Worm (Caenorhabditis elegans) whole organism, young adult: ENCODE results near the gene gtf-2A2.

Source experiments
- B0035.1 ChIP-seq: sonication (generic microtip); optimal IDR thresholded peaks from 2 replicates; lab custom pipeline; 2016; ENCODE audit warnings: missing genetic modification characterization, mild to moderate bottlenecking, missing compliant biosample characterization, missing genotype, missing genetic modification reagents
- D2030.7 ChIP-seq: fragments of 200-800 bp; sonication (Bioruptor generic); IDR thresholded peaks from 2 replicates; pipeline ENCODE4 v1.3.6; 2022; ENCODE audit warnings: missing genetic modification reagents, missing genetic modification characterization, missing compliant biosample characterization
- F23B12.7 ChIP-seq: sonication (generic microtip); optimal IDR thresholded peaks from 2 replicates; lab custom pipeline; 2017; ENCODE audit warnings: missing genetic modification characterization, mild to moderate bottlenecking, missing compliant biosample characterization, antibody characterized with exemption, moderate library complexity; ENCODE audit not compliant: insufficient read depth
- F57C9.4 ChIP-seq: sonication (generic microtip); optimal IDR thresholded peaks from 2 replicates; lab custom pipeline; 2017; ENCODE audit warnings: mild to moderate bottlenecking, missing genetic modification characterization, missing compliant biosample characterization
- Y95B8A.8 ChIP-seq: fragments of 200-800 bp; sonication (Bioruptor generic); IDR thresholded peaks from 2 replicates; pipeline ENCODE4 v1.3.6; 2022; ENCODE audit warnings: missing genetic modification reagents, missing genetic modification characterization, missing compliant biosample characterization
- ZK185.1 ChIP-seq: sonication (generic microtip); optimal IDR thresholded peaks from 2 replicates; lab custom pipeline; 2016; ENCODE audit warnings: mild to moderate bottlenecking, missing genetic modification characterization, missing compliant biosample characterization; ENCODE audit not compliant: poor library complexity, severe bottlenecking
- aptf-2 ChIP-seq: fragments of 200-800 bp; sonication (Bioruptor generic); conservative IDR thresholded peaks from 2 replicates; pipeline ENCODE4 v1.3.6; 2022; ENCODE audit warnings: missing genetic modification reagents, missing genetic modification characterization, missing compliant biosample characterization
- attf-3 ChIP-seq: fragments of 200-800 bp; sonication (Bioruptor generic); conservative IDR thresholded peaks from 2 replicates; pipeline ENCODE4 v1.3.6; 2022; ENCODE audit warnings: missing genetic modification reagents, missing genetic modification characterization, missing compliant biosample characterization
- ceh-100 ChIP-seq: fragments of 200-800 bp; sonication (Bioruptor generic); IDR thresholded peaks from 2 replicates; pipeline ENCODE4 v1.3.6; 2022; ENCODE audit warnings: missing genetic modification reagents, missing genetic modification characterization, missing compliant biosample characterization
- ceh-79 ChIP-seq: sonication (generic microtip); optimal IDR thresholded peaks from 2 replicates; lab custom pipeline; 2017; ENCODE audit warnings: mild to moderate bottlenecking, missing genetic modification characterization, missing compliant biosample characterization
- chd-7 ChIP-seq: sonication (generic microtip); optimal IDR thresholded peaks from 2 replicates; lab custom pipeline; 2016; ENCODE audit warnings: mild to moderate bottlenecking, missing genetic modification characterization, moderate library complexity, missing compliant biosample characterization
- egl-44 ChIP-seq: fragments of 200-800 bp; sonication (Bioruptor generic); IDR thresholded peaks from 2 replicates; pipeline ENCODE4 v1.3.6; 2022; ENCODE audit warnings: missing genetic modification reagents, missing genetic modification characterization, missing compliant biosample characterization
- fkh-3 ChIP-seq: sonication (generic microtip); optimal IDR thresholded peaks from 2 replicates; lab custom pipeline; 2016; ENCODE audit warnings: mild to moderate bottlenecking, missing genetic modification characterization, missing compliant biosample characterization
- him-1 ChIP-seq: sonication (generic microtip); optimal IDR thresholded peaks from 2 replicates; lab custom pipeline; 2016; ENCODE audit warnings: missing genotype, missing genetic modification reagents, missing genetic modification characterization, missing compliant biosample characterization
- hlh-26 ChIP-seq: fragments of 200-800 bp; sonication (Bioruptor generic); conservative IDR thresholded peaks from 2 replicates; pipeline ENCODE4 v1.3.6; 2022; ENCODE audit warnings: missing genetic modification reagents, missing genetic modification characterization, missing compliant biosample characterization
- hmg-20 ChIP-seq: fragments of 200-800 bp; sonication (Bioruptor generic); IDR thresholded peaks from 2 replicates; pipeline ENCODE4 v1.3.6; 2022; ENCODE audit warnings: missing genetic modification reagents, missing genetic modification characterization, missing compliant biosample characterization
- hrde-1 ChIP-seq: sonication (generic microtip); optimal IDR thresholded peaks from 2 replicates; lab custom pipeline; 2016; ENCODE audit warnings: missing genetic modification characterization, mild to moderate bottlenecking, missing compliant biosample characterization, moderate library complexity, missing genotype, missing genetic modification reagents, borderline replicate concordance
- lin-26 ChIP-seq: fragments of 200-800 bp; sonication (Bioruptor generic); IDR thresholded peaks from 2 replicates; pipeline ENCODE4 v1.3.6; 2022; ENCODE audit warnings: missing genetic modification reagents, missing genetic modification characterization, missing compliant biosample characterization
- lin-40 ChIP-seq: sonication (generic microtip); optimal IDR thresholded peaks from 2 replicates; lab custom pipeline; 2016; ENCODE audit warnings: missing genetic modification characterization, mild to moderate bottlenecking, missing compliant biosample characterization, missing genotype, missing genetic modification reagents
- lin-54 ChIP-seq: fragments of 200-800 bp; sonication (Bioruptor generic); optimal IDR thresholded peaks from 2 replicates; lab custom pipeline; 2018; ENCODE audit warnings: mild to moderate bottlenecking, missing genetic modification characterization, missing compliant biosample characterization
- lsy-27 ChIP-seq: sonication (generic microtip); optimal IDR thresholded peaks from 2 replicates; lab custom pipeline; 2017; ENCODE audit warnings: missing genetic modification characterization, mild to moderate bottlenecking, missing compliant biosample characterization, antibody characterized with exemption, missing genotype, borderline replicate concordance; ENCODE audit not compliant: insufficient read depth
- madf-10 ChIP-seq: sonication (generic microtip); optimal IDR thresholded peaks from 2 replicates; lab custom pipeline; 2016; ENCODE audit warnings: mild to moderate bottlenecking, missing genetic modification characterization, missing compliant biosample characterization
- madf-8 ChIP-seq: fragments of 200-800 bp; sonication (Bioruptor generic); conservative IDR thresholded peaks from 2 replicates; pipeline ENCODE4 v1.3.6; 2022; ENCODE audit warnings: missing genetic modification reagents, missing genetic modification characterization, missing compliant biosample characterization
- mel-28 ChIP-seq: sonication (generic microtip); optimal IDR thresholded peaks from 2 replicates; lab custom pipeline; 2016; ENCODE audit warnings: borderline replicate concordance, mild to moderate bottlenecking, missing genetic modification characterization, missing compliant biosample characterization
- nhr-120 ChIP-seq: fragments of 200-800 bp; sonication (Bioruptor generic); IDR thresholded peaks from 2 replicates; pipeline ENCODE4 v1.3.6; 2022; ENCODE audit warnings: missing genetic modification characterization, missing compliant biosample characterization
- nhr-80 ChIP-seq: sonication (generic microtip); optimal IDR thresholded peaks from 2 replicates; lab custom pipeline; 2016; ENCODE audit warnings: missing genetic modification characterization, missing compliant biosample characterization
- pbrm-1 ChIP-seq: fragments of 200-800 bp; sonication (Bioruptor generic); IDR thresholded peaks from 2 replicates; pipeline ENCODE4 v1.3.6; 2022; ENCODE audit warnings: missing genetic modification reagents, missing genetic modification characterization, missing compliant biosample characterization
- pha-4 ChIP-seq: fragments of 150-350 bp; sonication (generic microtip); optimal IDR thresholded peaks from 2 replicates; lab custom pipeline; 2014; ENCODE audit warnings: missing biosample characterization, missing genetic modification reagents, missing genetic modification characterization
- rcor-1 ChIP-seq: fragments of 200-800 bp; sonication (Bioruptor generic); IDR thresholded peaks from 2 replicates; pipeline ENCODE4 v1.3.6; 2022; ENCODE audit warnings: missing genetic modification reagents, missing genetic modification characterization, missing compliant biosample characterization
- rec-8 ChIP-seq, 2 experiments: sonication (generic microtip); optimal IDR thresholded peaks; 2 replicates each; lab custom pipeline; 2016; ENCODE audit warnings: mild to moderate bottlenecking in 2 of 2, missing genetic modification characterization in 2 of 2, missing genetic modification reagents in 2 of 2, missing genotype in 2 of 2, missing biosample characterization in 1 of 2, missing compliant biosample characterization in 1 of 2, moderate library complexity in 1 of 2
- repo-1 ChIP-seq: sonication (generic microtip); optimal IDR thresholded peaks from 2 replicates; lab custom pipeline; 2017; ENCODE audit warnings: mild to moderate bottlenecking, missing genetic modification characterization, missing compliant biosample characterization
- sdz-38 ChIP-seq: sonication (generic microtip); optimal IDR thresholded peaks from 2 replicates; lab custom pipeline; 2016; ENCODE audit warnings: missing genotype, missing genetic modification characterization, missing compliant biosample characterization
- snpc-1.1 ChIP-seq: sonication (generic microtip); optimal IDR thresholded peaks from 2 replicates; lab custom pipeline; 2017; ENCODE audit warnings: missing genetic modification characterization, mild to moderate bottlenecking, missing compliant biosample characterization, antibody characterized with exemption, moderate library complexity, missing genotype, missing genetic modification reagents; ENCODE audit not compliant: insufficient read depth
- snpc-4 ChIP-seq, 5 experiments: fragments of 150-350 bp in 1 of 5; sonication (generic microtip) in 4 of 5; optimal IDR thresholded peaks; 2 replicates each; lab custom pipeline; 2014 to 2018; ENCODE audit warnings: missing genetic modification characterization in 5 of 5, missing biosample characterization in 3 of 5, antibody characterized with exemption in 2 of 5, mild to moderate bottlenecking in 2 of 5, missing compliant biosample characterization in 2 of 5, missing genotype in 2 of 5, moderate library complexity in 2 of 5, missing genetic modification reagents in 1 of 5
- sptf-2 ChIP-seq: fragments of 200-800 bp; sonication (Bioruptor generic); optimal IDR thresholded peaks from 2 replicates; lab custom pipeline; 2018; ENCODE audit warnings: mild to moderate bottlenecking, missing genetic modification characterization, missing compliant biosample characterization
- tbp1 ChIP-seq: fragments of 200-800 bp; sonication (Bioruptor generic); optimal IDR thresholded peaks from 2 replicates; lab custom pipeline; 2018; ENCODE audit warnings: mild to moderate bottlenecking, missing genetic modification characterization, missing compliant biosample characterization
- tbx-9 ChIP-seq: sonication (generic microtip); optimal IDR thresholded peaks from 2 replicates; lab custom pipeline; 2016; ENCODE audit warnings: borderline replicate concordance, missing genetic modification characterization, inconsistent platforms, missing compliant biosample characterization
- unc-130 ChIP-seq: sonication (generic microtip); optimal IDR thresholded peaks from 2 replicates; lab custom pipeline; 2016; ENCODE audit warnings: missing genetic modification reagents, missing genetic modification characterization, missing compliant biosample characterization
- xnd-1 ChIP-seq: sonication (generic microtip); optimal IDR thresholded peaks from 2 replicates; lab custom pipeline; 2016; ENCODE audit warnings: missing genotype, missing genetic modification reagents, missing genetic modification characterization, missing compliant biosample characterization
- zfh-2 ChIP-seq: fragments of 200-800 bp; sonication (Bioruptor generic); conservative IDR thresholded peaks from 2 replicates; pipeline ENCODE4 v1.3.6; 2022; ENCODE audit warnings: missing genetic modification reagents, missing genetic modification characterization, missing compliant biosample characterization
- ztf-22 ChIP-seq: fragments of 200-800 bp; sonication (Bioruptor generic); optimal IDR thresholded peaks from 2 replicates; lab custom pipeline; 2018; ENCODE audit warnings: mild to moderate bottlenecking, missing genetic modification characterization, moderate library complexity, missing compliant biosample characterization
- ztf-28 ChIP-seq: fragments of 200-800 bp; sonication (Bioruptor generic); IDR thresholded peaks from 2 replicates; pipeline ENCODE4 v1.3.6; 2022; ENCODE audit warnings: missing genetic modification reagents, missing genetic modification characterization, missing compliant biosample characterization
- ztf-6 ChIP-seq: fragments of 200-800 bp; sonication (Bioruptor generic); IDR thresholded peaks from 2 replicates; pipeline ENCODE4 v1.3.6; 2022; ENCODE audit warnings: missing genetic modification reagents, missing genetic modification characterization, missing compliant biosample characterization

gtf-2A2 gene

DNA sequence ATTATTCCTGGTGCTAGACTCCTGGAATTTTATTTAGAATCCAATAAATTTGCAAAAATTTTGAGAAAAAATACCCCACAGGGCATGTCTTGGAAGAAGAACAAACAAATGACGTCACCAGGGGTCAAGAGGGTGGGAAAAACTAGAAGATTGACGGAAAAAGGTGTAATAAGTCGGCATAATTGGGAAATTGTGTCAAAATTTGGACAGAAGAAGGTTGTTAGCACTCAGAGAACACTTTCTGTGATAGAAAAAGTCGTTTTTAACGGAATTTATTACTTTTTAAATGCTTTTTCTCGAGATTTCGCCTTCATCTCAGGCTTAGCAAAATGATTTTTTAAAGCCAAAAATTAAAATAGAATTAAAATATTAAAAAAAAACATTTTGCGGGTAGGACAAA lies 17.3 kb upstream of the gtf-2A2 start (continued):
- TF ChIP-seq attf-3 (GFP tag; lab: Robert Waterston, UW): 0 out of 2 replicates have a peak, but pooled peaks have one; percentile 29
- no peak for TF ChIP-seq sptf-2 (GFP tag; lab: Kevin White, UChicago)
- no peak for TF ChIP-seq him-1
- 0 out of 2 replicates have a peak, but pooled peaks have one; percentile 43 for TF ChIP-seq aptf-2
- no peak for TF ChIP-seq madf-8 (GFP tag; lab: Robert Waterston, UW)
- no peak for TF ChIP-seq nhr-120 (GFP tag; lab: Robert Waterston, UW)
- TF ChIP-seq fkh-3 (tag; lab: Kevin White, UChicago): peak; percentile 56
- TF ChIP-seq Y95B8A.8: no peak
- no peak for TF ChIP-seq ztf-6 (GFP tag; lab: Robert Waterston, UW)
- TF ChIP-seq lin-54 (GFP tag; lab: Kevin White, UChicago): no peak
- TF ChIP-seq hrde-1: no peak
- no peak for TF ChIP-seq rcor-1 (GFP tag; lab: Robert Waterston, UW)
- 0 out of 2 replicates have a peak, but pooled peaks have one; percentile 15 for TF ChIP-seq ceh-100 (GFP tag; lab: Robert Waterston, UW)
- TF ChIP-seq pha-4 (tag; lab: Kevin White, UChicago): no peak
- TF ChIP-seq xnd-1: no peak
- TF ChIP-seq zfh-2: no peak
- TF ChIP-seq hlh-26: 0 out of 2 replicates have a peak, but pooled peaks have one; percentile 62
- TF ChIP-seq unc-130: no peak
- TF ChIP-seq F57C9.4: peak; percentile 41
- no peak for TF ChIP-seq ztf-28 (GFP tag; lab: Robert Waterston, UW)

DNA sequence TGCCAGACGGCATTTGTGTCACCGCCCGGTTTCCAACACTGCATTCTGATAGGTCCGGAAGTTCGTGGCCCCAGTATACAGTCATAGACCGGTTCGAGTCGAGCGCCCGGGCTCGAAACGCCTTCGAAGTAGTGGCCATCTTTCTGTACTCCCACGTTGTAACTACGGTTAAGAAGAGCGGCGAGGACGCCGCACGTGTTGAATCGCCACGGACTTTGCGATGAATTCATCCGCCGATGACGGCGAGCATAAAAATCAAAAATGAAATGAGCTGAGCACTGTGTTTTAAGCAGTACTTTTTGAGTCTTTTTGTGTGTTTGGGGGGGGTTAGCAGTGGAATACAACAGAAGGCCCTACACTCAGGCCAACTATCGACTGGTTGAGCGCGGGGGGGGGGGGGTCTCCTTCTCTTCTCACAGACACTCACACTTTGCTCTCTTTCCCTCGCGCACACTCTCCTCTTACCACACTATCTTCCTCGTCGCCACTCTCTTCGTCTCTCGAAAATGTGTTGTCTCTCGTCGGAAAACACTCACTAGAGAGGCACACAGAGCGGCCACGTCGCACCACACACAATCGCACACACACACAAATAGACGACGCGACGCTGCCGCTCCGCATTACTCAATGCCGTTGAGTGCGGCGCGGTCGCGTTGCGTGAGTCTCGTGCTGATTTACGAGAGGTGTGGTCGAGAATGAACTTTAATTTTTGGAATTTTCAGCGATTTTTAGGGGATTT lies 16.2 kb upstream of the gtf-2A2 start, which contains the start of gene epc-1:
TSS of gene epc-1 (minus strand) at position 367 of the 739 bp plus-strand sequence.
- TF ChIP-seq fkh-3 (tag; lab: Kevin White, UChicago): no peak
- peak; percentile 59 for TF ChIP-seq ZK185.1
- TF ChIP-seq ceh-79 (tag; lab: Kevin White, UChicago): peak; percentile 23
- peak; percentile 37 for TF ChIP-seq pha-4 (tag; lab: Kevin White, UChicago)
- TF ChIP-seq ztf-6 (GFP tag; lab: Robert Waterston, UW): no peak
- TF ChIP-seq sdz-38 (tag; lab: Kevin White, UChicago): no peak
- peak; percentile 87 for TF ChIP-seq rcor-1 (GFP tag; lab: Robert Waterston, UW)
- TF ChIP-seq hlh-26: no peak
- TF ChIP-seq D2030.7 (GFP tag; lab: Robert Waterston, UW): peak; percentile 96
- TF ChIP-seq zfh-2: peak; percentile 96
- TF ChIP-seq B0035.1 (tag; lab: Kevin White, UChicago): peak; percentile 7
- peak; percentile 81 for TF ChIP-seq lin-26 (GFP tag; lab: Robert Waterston, UW)
- TF ChIP-seq nhr-80 (tag; lab: Kevin White, UChicago): peak; percentile 84
- no peak for TF ChIP-seq hmg-20
- TF ChIP-seq mel-28 (tag; lab: Kevin White, UChicago): no peak
- 0 out of 2 replicates have a peak, but pooled peaks have one; percentile 8 for TF ChIP-seq aptf-2
- TF ChIP-seq pbrm-1: peak; percentile 93
- TF ChIP-seq lsy-27: peak; percentile 35
- peak; percentile 73 for TF ChIP-seq egl-44 (GFP tag; lab: Robert Waterston, UW)
- TF ChIP-seq snpc-1.1 (tag; lab: Kevin White, UChicago): no peak
- no peak for TF ChIP-seq tbx-9 (tag; lab: Kevin White, UChicago)
- peak; percentile 73 for TF ChIP-seq tbp1 (GFP tag; lab: Kevin White, UChicago)
- TF ChIP-seq F23B12.7 (tag; lab: Kevin White, UChicago): no peak
- TF ChIP-seq snpc-4 (GFP tag; optimal IDR thresholded peaks at IDR 0.05; lab: Kevin White, UChicago): peak; percentile 38
- TF ChIP-seq snpc-4 (tag; optimal IDR thresholded peaks at IDR 0.05; lab: Kevin White, UChicago): peak in 3 of 4 experiments; percentile 38 to 76 (median 68)
- peak; percentile 83 for TF ChIP-seq madf-10 (tag; lab: Kevin White, UChicago)
- TF ChIP-seq lin-40 (tag; lab: Kevin White, UChicago): peak; percentile 84
- TF ChIP-seq ztf-22 (GFP tag; lab: Kevin White, UChicago): peak; percentile 41
- TF ChIP-seq rec-8 (tag; optimal IDR thresholded peaks at IDR 0.05; lab: Kevin White, UChicago): peak in 1 of 2 experiments; percentile 57
- TF ChIP-seq chd-7 (tag; lab: Kevin White, UChicago): peak; percentile 86
- peak; percentile 80 for TF ChIP-seq repo-1
